Fruit fly (Drosophila melanogaster): ENCODE measurements around the gene CG33928.

Gene CG33928

dm6 chr2L:17448435-17448834 lies 12.0 kb upstream of the CG33928 start (continued):
- TF ChIP-seq en (GFP tag; optimal IDR thresholded peaks at IDR 0.05) (no peak), CG10979 (tag; optimal IDR thresholded peaks at IDR 0.05) (no peak), unc-4 (GFP tag; IDR thresholded peaks at IDR 0.05; ENCODE audit: partially characterized antibody) (no peak), fu2 (GFP tag; optimal IDR thresholded peaks at IDR 0.05) (no peak), CG7271 (tag; optimal IDR thresholded peaks at IDR 0.05) (no peak), Max (GFP tag; optimal IDR thresholded peaks at IDR 0.05) (no peak), CG16779 (GFP tag; IDR thresholded peaks at IDR 0.05) (no peak), dmrt11E (tag; optimal IDR thresholded peaks at IDR 0.05) (no peak), Atf3 (GFP tag; optimal IDR thresholded peaks at IDR 0.05) (no peak), CG14050 (GFP tag; IDR thresholded peaks at IDR 0.05) (no peak), Bgb (GFP tag; IDR thresholded peaks at IDR 0.05; ENCODE audit: partially characterized antibody) (no peak), dan (GFP tag; IDR thresholded peaks at IDR 0.05) (no peak), CG11456 (GFP tag; IDR thresholded peaks at IDR 0.05) (no peak), CG9609 (GFP tag; optimal IDR thresholded peaks at IDR 0.05) (no peak), Jarid2 (GFP tag; optimal IDR thresholded peaks at IDR 0.05) (no peak), CG4730 (GFP tag; IDR thresholded peaks at IDR 0.05) (no peak), CG32767 (GFP tag; IDR thresholded peaks at IDR 0.05) (no peak), CG7372 (GFP tag; IDR thresholded peaks at IDR 0.05) (no peak), Scr (GFP tag; IDR thresholded peaks at IDR 0.05; ENCODE audit: partially characterized antibody) (no peak), Stat92E (GFP tag; optimal IDR thresholded peaks at IDR 0.05) (no peak), Mad (GFP tag; optimal IDR thresholded peaks at IDR 0.05) (no peak), ken (GFP tag; IDR thresholded peaks at IDR 0.05) (no peak), Spps (tag; optimal IDR thresholded peaks at IDR 0.05) (no peak), tll (GFP tag; optimal IDR thresholded peaks at IDR 0.05) (no peak), sd (tag; optimal IDR thresholded peaks at IDR 0.05) (peak; percentile 32), GATAe (GFP tag; conservative IDR thresholded peaks at IDR 0.05) (no peak), Hmr (GFP tag; optimal IDR thresholded peaks at IDR 0.05) (peak; percentile 40), CG4617 (GFP tag; optimal IDR thresholded peaks at IDR 0.05; ENCODE audit: borderline replicate concordance) (no peak), PHDP (tag; optimal IDR thresholded peaks at IDR 0.05) (peak; percentile 23), CG15514 (GFP tag; optimal IDR thresholded peaks at IDR 0.05) (peak; percentile 15), br (optimal IDR thresholded peaks at IDR 0.05) (no peak), CG30403 (GFP tag; optimal IDR thresholded peaks at IDR 0.05) (no peak), CG10959 (GFP tag; IDR thresholded peaks at IDR 0.05) (no peak), sob (GFP tag; IDR thresholded peaks at IDR 0.05) (no peak), bcd (GFP tag; optimal IDR thresholded peaks at IDR 0.05) (no peak), NC2β (GFP tag; optimal IDR thresholded peaks at IDR 0.05) (no peak), Adf1 (GFP tag; IDR thresholded peaks at IDR 0.05) (peak; percentile 80), CG6683 (GFP tag; optimal IDR thresholded peaks at IDR 0.05) (no peak), Sry-δ (GFP tag; optimal IDR thresholded peaks at IDR 0.05) (no peak), CG17568 (GFP tag; optimal IDR thresholded peaks at IDR 0.05) (no peak), crol (GFP tag; IDR thresholded peaks at IDR 0.05) (peak; percentile 96), CG2202 (tag; optimal IDR thresholded peaks at IDR 0.05) (no peak), CG10147 (GFP tag; optimal IDR thresholded peaks at IDR 0.05) (no peak), D19A (tag; optimal IDR thresholded peaks at IDR 0.05) (no peak), mam (GFP tag; optimal IDR thresholded peaks at IDR 0.05) (no peak), HHEX (GFP tag; optimal IDR thresholded peaks at IDR 0.05) (peak; percentile 2), CG1603 (tag; optimal IDR thresholded peaks at IDR 0.05) (no peak), disco-r (GFP tag; optimal IDR thresholded peaks at IDR 0.05) (no peak), kni (GFP tag; optimal IDR thresholded peaks at IDR 0.05) (no peak), bowl (GFP tag; IDR thresholded peaks at IDR 0.05) (no peak), Antp (GFP tag; optimal IDR thresholded peaks at IDR 0.05) (no peak), CG3065 (GFP tag; optimal IDR thresholded peaks at IDR 0.05) (no peak)
